Fruit fly (Drosophila melanogaster): ENCODE measurements around the gene CG1737.

Gene CG1737

DNA sequence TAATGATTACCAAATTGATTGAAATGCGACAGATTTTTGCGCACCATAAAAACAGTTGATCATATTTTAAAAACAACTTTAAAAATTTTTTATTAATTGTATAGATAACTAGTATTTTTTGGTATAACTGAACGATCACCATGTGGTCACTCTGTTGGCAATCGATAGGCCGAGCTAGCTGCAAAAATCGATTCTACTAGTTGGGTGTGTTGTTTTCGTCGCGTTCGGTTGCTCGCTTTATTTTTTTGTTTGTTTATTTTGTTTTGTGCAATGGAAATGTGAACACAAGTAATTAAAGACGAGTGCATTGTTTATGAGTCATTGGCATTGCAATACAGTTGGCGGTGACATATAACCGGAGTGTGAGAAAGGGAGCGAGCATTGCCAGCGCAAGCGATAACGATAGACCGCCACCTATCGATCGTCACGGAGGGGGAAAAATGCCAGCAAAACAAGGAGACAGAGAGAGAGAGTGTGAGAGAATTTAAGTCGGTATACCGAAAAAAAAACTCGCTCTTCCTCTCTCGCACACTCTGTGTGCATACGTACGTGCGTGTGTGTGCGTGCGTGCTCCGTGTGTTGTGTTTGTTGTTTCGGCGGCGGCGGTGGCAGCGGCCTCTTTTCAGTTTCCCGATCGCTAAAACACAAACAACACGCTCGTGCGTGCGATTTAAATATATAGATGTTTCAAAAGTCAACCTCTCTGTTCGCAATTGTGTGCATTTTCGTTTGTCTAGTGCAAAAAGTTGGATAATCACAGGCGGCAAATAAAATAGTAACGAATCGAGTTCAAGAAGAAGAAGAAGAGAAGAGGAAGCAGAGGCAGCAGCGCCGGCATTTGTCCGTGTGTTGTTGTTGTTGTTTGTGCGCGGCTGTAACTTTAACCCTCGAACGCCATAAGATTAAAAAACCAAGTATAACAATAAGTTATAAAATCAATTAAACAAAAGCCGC lies 39.4 kb downstream of the CG1737 start (continued):
- TF ChIP-seq Hr78 (GFP tag; optimal IDR thresholded peaks at IDR 0.05), result no peak
- TF ChIP-seq row (GFP tag; IDR thresholded peaks at IDR 0.05), result no peak; the same call in 2 of the 3 replicates
- peak; percentile 65; the same call in 3 of the 4 replicates for TF ChIP-seq chinmo (GFP tag; IDR thresholded peaks at IDR 0.05; ENCODE audit: partially characterized antibody)
- TF ChIP-seq CG32532 (GFP tag; IDR thresholded peaks at IDR 0.05), result no peak; the same call in 1 of the 2 replicates
- TF ChIP-seq fd64A (GFP tag; optimal IDR thresholded peaks at IDR 0.05), result no peak
- no peak for TF ChIP-seq crc (GFP tag; optimal IDR thresholded peaks at IDR 0.05)
- peak; percentile 68; the same call in 2 of the 3 replicates for TF ChIP-seq vnd (GFP tag; IDR thresholded peaks at IDR 0.05; ENCODE audit: partially characterized antibody)
- no peak for TF ChIP-seq CG10321 (GFP tag; IDR thresholded peaks at IDR 0.05)
- TF ChIP-seq B-H2 (GFP tag; optimal IDR thresholded peaks at IDR 0.05), result no peak
- TF ChIP-seq CG13287 (GFP tag; IDR thresholded peaks at IDR 0.05; ENCODE audit: partially characterized antibody), result peak; percentile 76
- TF ChIP-seq CG17361 (GFP tag; IDR thresholded peaks at IDR 0.05), result no peak
- TF ChIP-seq Antp (GFP tag; optimal IDR thresholded peaks at IDR 0.05), result no peak
- peak; percentile 65 for TF ChIP-seq CG9797 (GFP tag; optimal IDR thresholded peaks at IDR 0.05)
- no peak for TF ChIP-seq D19B (GFP tag; optimal IDR thresholded peaks at IDR 0.05)
- TF ChIP-seq disco-r (GFP tag; optimal IDR thresholded peaks at IDR 0.05), result no peak
- no peak for TF ChIP-seq CG2889 (GFP tag; IDR thresholded peaks at IDR 0.05)
- TF ChIP-seq zen (tag; optimal IDR thresholded peaks at IDR 0.05), result peak; percentile 2
- TF ChIP-seq CG2875 (GFP tag; optimal IDR thresholded peaks at IDR 0.05), result no peak
- no peak for TF ChIP-seq Atf-2 (GFP tag; optimal IDR thresholded peaks at IDR 0.05)
- TF ChIP-seq E2f1 (GFP tag; IDR thresholded peaks at IDR 0.05), result no peak
- TF ChIP-seq tin (GFP tag; optimal IDR thresholded peaks at IDR 0.05), result no peak
- no peak for TF ChIP-seq Rx (GFP tag; IDR thresholded peaks at IDR 0.05)
- TF ChIP-seq pb (GFP tag; optimal IDR thresholded peaks at IDR 0.05), result no peak
- TF ChIP-seq CG31441 (GFP tag; IDR thresholded peaks at IDR 0.05), result no peak
- no peak for TF ChIP-seq pfk (GFP tag; optimal IDR thresholded peaks at IDR 0.05)
- TF ChIP-seq CG31388 (GFP tag; optimal IDR thresholded peaks at IDR 0.05), result no peak
- TF ChIP-seq zfh2 (GFP tag; optimal IDR thresholded peaks at IDR 0.05), result no peak
- TF ChIP-seq ftz-f1 (GFP tag; optimal IDR thresholded peaks at IDR 0.05), result no peak
- TF ChIP-seq pan (optimal IDR thresholded peaks at IDR 0.05), result no peak
- TF ChIP-seq pan (GFP tag; optimal IDR thresholded peaks at IDR 0.05 in 1 of 2, IDR thresholded peaks at IDR 0.05 in 1 of 2), result no peak
- TF ChIP-seq CG15696 (tag; optimal IDR thresholded peaks at IDR 0.05), result no peak
- TF ChIP-seq GATAe (GFP tag; conservative IDR thresholded peaks at IDR 0.05), result no peak
- no peak for TF ChIP-seq wek (GFP tag; optimal IDR thresholded peaks at IDR 0.05)
- no peak for TF ChIP-seq hkb (optimal IDR thresholded peaks at IDR 0.05)
- TF ChIP-seq hkb (GFP tag; IDR thresholded peaks at IDR 0.05), result no peak
- no peak for TF ChIP-seq CG4730 (GFP tag; IDR thresholded peaks at IDR 0.05)
- TF ChIP-seq CG16815 (GFP tag; optimal IDR thresholded peaks at IDR 0.05), result no peak
- TF ChIP-seq bcd (GFP tag; optimal IDR thresholded peaks at IDR 0.05), result no peak
- no peak for TF ChIP-seq repo (GFP tag; optimal IDR thresholded peaks at IDR 0.05)
- no peak for TF ChIP-seq shn (GFP tag; optimal IDR thresholded peaks at IDR 0.05)
- no peak for TF ChIP-seq CG42726 (GFP tag; IDR thresholded peaks at IDR 0.05; ENCODE audit: partially characterized antibody)
- TF ChIP-seq Ets97D (GFP tag; optimal IDR thresholded peaks at IDR 0.05), result no peak
- TF ChIP-seq Sry-δ (GFP tag; optimal IDR thresholded peaks at IDR 0.05), result peak; percentile 43
- TF ChIP-seq insv (GFP tag; optimal IDR thresholded peaks at IDR 0.05), result no peak
- no peak for TF ChIP-seq cato (GFP tag; optimal IDR thresholded peaks at IDR 0.05; ENCODE audit: borderline replicate concordance)
- no peak for TF ChIP-seq NFAT (GFP tag; IDR thresholded peaks at IDR 0.05)
- no peak for TF ChIP-seq CG13123 (GFP tag; optimal IDR thresholded peaks at IDR 0.05)
- no peak for TF ChIP-seq ATbp (GFP tag; optimal IDR thresholded peaks at IDR 0.05)
- no peak for TF ChIP-seq dysf (GFP tag; IDR thresholded peaks at IDR 0.05)
- TF ChIP-seq unpg (GFP tag; optimal IDR thresholded peaks at IDR 0.05), result no peak
